Worm (Caenorhabditis elegans): Measurements from ENCODE around the gene daf-22.
A peak's percentile ranks its signal among the peaks of the same experiment; 100 is the strongest.

daf-22 gene

DNA sequence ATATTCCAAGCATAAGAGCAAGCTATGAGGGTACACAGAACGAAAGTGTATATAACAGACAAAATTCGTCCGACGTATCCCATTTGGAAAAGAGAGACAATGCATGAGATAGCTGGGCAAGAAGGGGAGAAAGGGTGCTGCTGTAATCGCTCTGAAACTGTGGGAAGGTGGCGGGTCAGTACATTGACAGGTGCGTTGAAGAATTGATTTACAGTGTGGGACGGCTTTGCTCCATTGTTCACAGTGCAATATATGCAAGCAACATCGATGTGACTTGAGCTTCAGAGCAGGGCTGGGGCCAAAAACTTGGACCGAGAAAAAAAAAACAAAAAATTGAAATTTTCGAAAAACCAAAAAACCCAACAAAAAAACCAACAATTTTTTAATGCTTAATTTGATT is 15.4 kb downstream of the daf-22 start, which contains the start of gene F57G9.3:
TSS of gene F57G9.3 (minus strand) at position 101 of the 400 bp plus-strand sequence.
- TF ChIP-seq elt-2 (tag; optimal IDR thresholded peaks at IDR 0.05) (no peak), hlh-4 (tag; optimal IDR thresholded peaks at IDR 0.05) (no peak), ets-5 (GFP tag; IDR thresholded peaks at IDR 0.05) (no peak), ces-1 (GFP tag; optimal IDR thresholded peaks at IDR 0.05) (no peak), lsy-2 (tag; optimal IDR thresholded peaks at IDR 0.05) (no peak), lin-14 (GFP tag; optimal IDR thresholded peaks at IDR 0.05) (no peak), unc-86 (tag; optimal IDR thresholded peaks at IDR 0.05) (no peak), nhr-71 (tag; optimal IDR thresholded peaks at IDR 0.05) (no peak), nhr-47 (tag; optimal IDR thresholded peaks at IDR 0.05) (no peak), unc-62 (GFP tag; optimal IDR thresholded peaks at IDR 0.05) (no peak), mab-9 (GFP tag; IDR thresholded peaks at IDR 0.05) (no peak), unc-98 (GFP tag; IDR thresholded peaks at IDR 0.05) (no peak), sox-4 (tag; optimal IDR thresholded peaks at IDR 0.05) (no peak), C04F5.9 (tag; optimal IDR thresholded peaks at IDR 0.05) (no peak), C34B4.2 (tag; optimal IDR thresholded peaks at IDR 0.05) (no peak)

DNA sequence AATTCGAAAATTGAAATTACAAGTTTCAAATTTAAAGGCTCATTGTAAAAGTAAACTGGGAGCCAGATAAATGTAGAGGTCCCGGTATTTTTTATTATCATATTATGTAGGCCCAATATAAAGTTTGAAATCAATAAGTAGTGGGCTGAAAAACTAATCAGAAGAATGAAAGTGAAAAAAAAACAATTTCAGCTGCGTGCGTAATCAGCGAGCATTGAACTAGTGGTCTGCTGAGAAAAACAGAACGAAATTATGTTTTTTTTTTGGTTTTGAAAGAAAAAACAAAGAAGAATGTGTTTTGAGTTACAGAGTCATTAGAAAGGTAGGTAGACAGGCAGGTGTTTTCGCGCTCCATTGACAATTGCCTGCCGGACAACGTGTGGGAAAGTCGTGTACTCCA is 16.8 kb downstream of the daf-22 start, which contains the start of gene sre-31:
TSS of gene sre-31 (minus strand) at position 101 of the 400 bp plus-strand sequence.
- TF ChIP-seq hlh-4 (tag; optimal IDR thresholded peaks at IDR 0.05) (no peak), blmp-1 (tag; optimal IDR thresholded peaks at IDR 0.05) (no peak), xbp-1 (tag; optimal IDR thresholded peaks at IDR 0.05) (no peak), lin-39 (tag; optimal IDR thresholded peaks at IDR 0.05) (no peak), nhr-85 (tag) (no peak), mdl-1 (tag; optimal IDR thresholded peaks at IDR 0.05) (no peak), fos-1 (tag; optimal IDR thresholded peaks at IDR 0.05) (no peak), lsy-2 (tag; optimal IDR thresholded peaks at IDR 0.05) (no peak), dpl-1 (GFP tag; optimal IDR thresholded peaks at IDR 0.05) (no peak), tlp-1 (tag; optimal IDR thresholded peaks at IDR 0.05) (no peak), tbx-2 (tag; optimal IDR thresholded peaks at IDR 0.05) (no peak)

DNA sequence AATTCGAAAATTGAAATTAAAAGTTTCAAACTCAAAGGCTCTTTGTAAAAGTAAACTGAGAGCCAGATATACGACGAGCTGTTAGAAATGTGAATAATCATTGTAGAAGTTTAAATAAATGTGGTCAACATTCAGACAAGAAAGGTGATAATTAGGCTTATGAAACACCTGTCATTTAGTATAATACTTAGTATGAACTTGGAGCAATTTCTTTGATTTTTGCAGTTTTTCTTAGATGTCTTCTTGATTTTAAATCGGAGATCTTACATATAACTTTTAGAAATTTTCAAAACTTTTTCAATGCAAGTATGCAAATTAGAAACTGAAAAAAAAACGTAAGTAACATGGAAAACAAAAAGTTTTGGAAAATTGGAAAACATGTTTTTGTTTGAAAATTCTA is 19.1 kb downstream of the daf-22 start, which contains the start of gene sre-30:
TSS of gene sre-30 (minus strand) at position 101 of the 400 bp plus-strand sequence.
- TF ChIP-seq nhr-47 (tag; optimal IDR thresholded peaks at IDR 0.05) (no peak), hpl-2 (GFP tag; optimal IDR thresholded peaks at IDR 0.05) (no peak), fkh-10 (GFP tag; optimal IDR thresholded peaks at IDR 0.05) (no peak), pqm-1 (tag; optimal IDR thresholded peaks at IDR 0.05) (no peak), efl-1 (optimal IDR thresholded peaks at IDR 0.05) (no peak), efl-1 (GFP tag; optimal IDR thresholded peaks at IDR 0.05 in 1 of 2) (peak in 1 of 2 experiments; percentile 55), lin-15B (tag; optimal IDR thresholded peaks at IDR 0.05) (no peak)

DNA sequence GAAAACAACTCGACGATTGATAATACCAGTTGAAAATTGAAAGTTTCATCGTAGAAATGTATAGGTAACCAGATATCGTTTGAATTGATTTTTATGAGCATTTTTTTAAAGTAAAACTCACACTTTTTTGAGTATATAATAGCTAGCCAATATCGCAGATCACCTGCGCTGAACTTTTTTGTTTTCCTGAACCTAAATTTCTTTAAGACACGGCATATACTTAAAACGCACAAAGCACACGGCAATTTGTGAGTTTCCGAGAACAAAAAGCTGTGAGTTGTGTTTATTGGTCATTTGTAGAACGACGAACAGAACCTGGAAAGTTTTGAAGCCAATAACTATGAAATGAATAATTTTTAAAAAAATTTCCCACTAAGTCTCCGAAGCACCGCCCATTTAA is 23.7 kb downstream of the daf-22 start, which contains the start of gene sre-29:
TSS of gene sre-29 (minus strand) at position 101 of the 400 bp plus-strand sequence.
- TF ChIP-seq tlp-1 (tag; optimal IDR thresholded peaks at IDR 0.05), result no peak
- TF ChIP-seq nhr-77 (tag; optimal IDR thresholded peaks at IDR 0.05), result no peak
- no peak for TF ChIP-seq lin-13 (GFP tag; optimal IDR thresholded peaks at IDR 0.05)
- no peak for TF ChIP-seq ceh-8 (GFP tag; optimal IDR thresholded peaks at IDR 0.05)
- no peak for TF ChIP-seq irx-1 (tag; optimal IDR thresholded peaks at IDR 0.05)
- no peak for TF ChIP-seq hpl-2 (GFP tag; optimal IDR thresholded peaks at IDR 0.05)
- no peak for TF ChIP-seq grh-1 (GFP tag; IDR thresholded peaks at IDR 0.05)
- TF ChIP-seq nhr-47 (tag; optimal IDR thresholded peaks at IDR 0.05), result no peak

DNA sequence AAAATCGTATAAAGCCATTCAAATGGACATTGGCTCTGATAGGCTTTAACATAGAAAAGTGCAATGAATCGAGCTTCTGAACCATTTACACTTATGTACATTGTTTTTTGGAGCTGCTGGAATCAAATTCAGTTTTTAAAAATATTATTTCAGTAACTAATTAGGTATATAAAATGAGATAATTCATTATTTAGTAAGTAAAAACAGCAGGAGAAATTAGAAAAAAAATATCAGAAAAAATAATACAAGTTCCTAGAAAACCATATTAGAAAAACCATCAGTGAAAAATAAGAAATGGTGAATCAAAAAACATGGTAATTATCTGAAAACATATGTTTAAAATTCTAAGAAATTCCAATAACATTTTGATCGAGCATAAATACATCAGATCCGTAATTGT is 27.8 kb downstream of the daf-22 start, which contains the start of gene F57G9.7:
TSS of gene F57G9.7 (minus strand) at position 101 of the 400 bp plus-strand sequence.
- no peak for TF ChIP-seq elt-3 (tag; optimal IDR thresholded peaks at IDR 0.05)
- no peak for TF ChIP-seq nhr-71 (tag; optimal IDR thresholded peaks at IDR 0.05)
- no peak for TF ChIP-seq irx-1 (tag; optimal IDR thresholded peaks at IDR 0.05)
- no peak for TF ChIP-seq efl-3 (GFP tag; optimal IDR thresholded peaks at IDR 0.05)
- peak; percentile 16 for TF ChIP-seq pax-3 (tag; optimal IDR thresholded peaks at IDR 0.05)

Measured in whole organism, L1 larva.